Worm (Caenorhabditis elegans): Measurements from ENCODE around the gene oga-1.

- TF ChIP-seq ama-1 (optimal IDR thresholded peaks at IDR 0.05) (no peak), mef-2 (tag; optimal IDR thresholded peaks at IDR 0.05) (no peak)
These were observed 49.4 kb downstream of the oga-1 start, which contains the start of gene B0416.7 for ce11 chrX:9297834-9298233.

All from whole organism, L1 larva.